Fruit fly (Drosophila melanogaster) whole organism, embryonic: Measurements from ENCODE around the gene CG31121.
A peak's percentile ranks its signal among the peaks of the same experiment; 100 is the strongest.

Source experiments
- Atf3 ChIP-seq: fragments of 200-800 bp; sonication (Bioruptor generic); optimal IDR thresholded peaks from 3 replicates; lab custom pipeline; 2016; ENCODE audit warnings: missing biosample characterization, missing genetic modification characterization
- Blimp-1 ChIP-seq: fragments of 200-800 bp; sonication (Bioruptor generic); optimal IDR thresholded peaks from 3 replicates; lab custom pipeline; 2018; ENCODE audit warnings: missing biosample characterization, missing genetic modification characterization, mild to moderate bottlenecking, moderate library complexity, missing genetic modification reagents
- C15 ChIP-seq: fragments of 200-800 bp; sonication (Bioruptor generic); IDR thresholded peaks from 3 replicates; pipeline ENCODE4 v1.3.6; 2022; ENCODE audit warnings: missing biosample characterization, missing genetic modification characterization
- CG10209 ChIP-seq: fragments of 200-800 bp; sonication (Bioruptor generic); optimal IDR thresholded peaks from 3 replicates; lab custom pipeline; 2017; ENCODE audit warnings: missing biosample characterization, mild to moderate bottlenecking, missing genetic modification characterization, missing genetic modification reagents
- CG10274 ChIP-seq: fragments of 200-800 bp; sonication (Bioruptor generic); optimal IDR thresholded peaks from 3 replicates; lab custom pipeline; 2017; ENCODE audit warnings: missing biosample characterization, mild to moderate bottlenecking, missing genetic modification characterization
- CG10654 ChIP-seq: fragments of 200-800 bp; sonication (Bioruptor generic); optimal IDR thresholded peaks from 2 replicates; lab custom pipeline; 2016; ENCODE audit warnings: missing biosample characterization, missing genetic modification characterization
- CG11093 ChIP-seq: fragments of 200-800 bp; sonication (Bioruptor generic); IDR thresholded peaks from 3 replicates; pipeline ENCODE4 v1.3.6; 2022; ENCODE audit warnings: missing biosample characterization, missing genetic modification characterization
- CG11504 ChIP-seq: fragments of 200-800 bp; sonication (Bioruptor generic); optimal IDR thresholded peaks from 3 replicates; lab custom pipeline; 2019; ENCODE audit warnings: missing biosample characterization, mild to moderate bottlenecking, missing genetic modification characterization, moderate library complexity
- CG12236 ChIP-seq: fragments of 200-800 bp; sonication (Bioruptor generic); optimal IDR thresholded peaks from 2 replicates; lab custom pipeline; 2016; ENCODE audit warnings: missing biosample characterization, missing genetic modification characterization
- CG17612 ChIP-seq: fragments of 200-800 bp; sonication (Bioruptor generic); IDR thresholded peaks from 2 replicates; pipeline ENCODE4 v1.3.6; 2022; ENCODE audit warnings: missing biosample characterization, missing genetic modification characterization
- CG17912 ChIP-seq: fragments of 200-800 bp; sonication (Bioruptor generic); optimal IDR thresholded peaks from 2 replicates; lab custom pipeline; 2018; ENCODE audit warnings: missing biosample characterization, mild to moderate bottlenecking, missing genetic modification characterization
- CG2129 ChIP-seq: fragments of 200-800 bp; sonication (Bioruptor generic); IDR thresholded peaks from 2 replicates; pipeline ENCODE4 v1.3.6; 2022; ENCODE audit warnings: missing biosample characterization, missing genetic modification characterization; ENCODE audit not compliant: partially characterized antibody
- CG2202 ChIP-seq: fragments of 200-800 bp; sonication (Bioruptor generic); optimal IDR thresholded peaks from 2 replicates; lab custom pipeline; 2018; ENCODE audit warnings: missing biosample characterization, mild to moderate bottlenecking, missing genetic modification characterization
- CG31441 ChIP-seq: fragments of 200-800 bp; sonication (Bioruptor generic); IDR thresholded peaks from 2 replicates; pipeline ENCODE4 v1.3.6; 2022; ENCODE audit warnings: missing biosample characterization, missing genetic modification characterization
- CG3163 ChIP-seq: fragments of 200-800 bp; sonication (Bioruptor generic); optimal IDR thresholded peaks from 3 replicates; lab custom pipeline; 2016; ENCODE audit warnings: missing biosample characterization, missing genetic modification characterization
- CG3281 ChIP-seq: fragments of 200-800 bp; sonication (Bioruptor generic); optimal IDR thresholded peaks from 3 replicates; lab custom pipeline; 2017; ENCODE audit warnings: missing biosample characterization, mild to moderate bottlenecking, missing genetic modification characterization
- CG34376 ChIP-seq: fragments of 200-800 bp; sonication (Bioruptor generic); optimal IDR thresholded peaks from 2 replicates; lab custom pipeline; 2018; ENCODE audit warnings: missing biosample characterization, mild to moderate bottlenecking, missing genetic modification characterization
- CG4282 ChIP-seq: fragments of 200-800 bp; sonication (Bioruptor generic); optimal IDR thresholded peaks from 2 replicates; lab custom pipeline; 2016; ENCODE audit warnings: missing biosample characterization, missing genetic modification characterization
- CG4328 ChIP-seq: fragments of 200-800 bp; sonication (Bioruptor generic); optimal IDR thresholded peaks from 3 replicates; lab custom pipeline; 2017; ENCODE audit warnings: missing biosample characterization, missing genetic modification reagents, missing genetic modification characterization
- CG4404 ChIP-seq: fragments of 200-800 bp; sonication (Bioruptor generic); IDR thresholded peaks from 2 replicates; pipeline ENCODE4 v1.3.6; 2022; ENCODE audit warnings: missing biosample characterization, missing genetic modification characterization
- CG6765 ChIP-seq: fragments of 200-800 bp; sonication (Bioruptor generic); optimal IDR thresholded peaks from 3 replicates; lab custom pipeline; 2017; ENCODE audit warnings: missing biosample characterization, mild to moderate bottlenecking, missing genetic modification characterization
- CG7357 ChIP-seq: fragments of 200-800 bp; sonication (Bioruptor generic); IDR thresholded peaks from 3 replicates; pipeline ENCODE4 v1.3.6; 2022; ENCODE audit warnings: missing biosample characterization, missing genetic modification characterization
- CG7372 ChIP-seq: fragments of 200-800 bp; sonication (Bioruptor generic); IDR thresholded peaks from 2 replicates; pipeline ENCODE4 v1.3.6; 2022; ENCODE audit warnings: missing biosample characterization, missing genetic modification characterization
- CG8089 ChIP-seq: fragments of 200-800 bp; sonication (Bioruptor generic); optimal IDR thresholded peaks from 3 replicates; lab custom pipeline; 2016; ENCODE audit warnings: missing biosample characterization, missing genetic modification characterization
- CG8281 ChIP-seq: fragments of 200-800 bp; sonication (Bioruptor generic); optimal IDR thresholded peaks from 2 replicates; lab custom pipeline; 2018; ENCODE audit warnings: missing biosample characterization, mild to moderate bottlenecking, missing genetic modification characterization, moderate library complexity
- CG8359 ChIP-seq: fragments of 200-800 bp; sonication (Bioruptor generic); optimal IDR thresholded peaks from 2 replicates; lab custom pipeline; 2017; ENCODE audit warnings: missing biosample characterization, mild to moderate bottlenecking, missing genetic modification characterization, borderline replicate concordance
- CG8765 ChIP-seq: fragments of 200-800 bp; sonication (Bioruptor generic); IDR thresholded peaks from 2 replicates; pipeline ENCODE4 v1.3.6; 2022; ENCODE audit warnings: missing biosample characterization, missing genetic modification characterization
- Dek ChIP-seq: fragments of 200-800 bp; sonication (Bioruptor generic); optimal IDR thresholded peaks from 3 replicates; lab custom pipeline; 2019; ENCODE audit warnings: missing biosample characterization, mild to moderate bottlenecking, missing genetic modification characterization, moderate library complexity
- E2f1 ChIP-seq: fragments of 200-800 bp; sonication (Bioruptor generic); IDR thresholded peaks from 2 replicates; pipeline ENCODE4 v1.3.6; 2022; ENCODE audit warnings: missing biosample characterization, missing genetic modification characterization
- ERR ChIP-seq: fragments of 200-800 bp; sonication (Bioruptor generic); optimal IDR thresholded peaks from 2 replicates; lab custom pipeline; 2016; ENCODE audit warnings: missing biosample characterization, missing genetic modification characterization
- Ets65A ChIP-seq: fragments of 200-800 bp; sonication (Bioruptor generic); peaks from one replicate; lab custom pipeline; 2016; ENCODE audit warnings: missing biosample characterization, missing genetic modification characterization
- Gug ChIP-seq: fragments of 200-800 bp; sonication (Bioruptor generic); IDR thresholded peaks from 4 replicates; pipeline ENCODE4 v1.3.6; 2022; ENCODE audit warnings: missing biosample characterization, missing genetic modification characterization
- Jarid2 ChIP-seq: fragments of 200-800 bp; sonication (Bioruptor generic); optimal IDR thresholded peaks from 3 replicates; lab custom pipeline; 2017; ENCODE audit warnings: mild to moderate bottlenecking, missing biosample characterization, missing genetic modification reagents, missing genetic modification characterization
- NC2α ChIP-seq: fragments of 200-800 bp; sonication (Bioruptor generic); optimal IDR thresholded peaks from 2 replicates; lab custom pipeline; 2016; ENCODE audit warnings: missing biosample characterization, missing genetic modification characterization
- NK7.1 ChIP-seq: fragments of 200-800 bp; sonication (Bioruptor generic); optimal IDR thresholded peaks from 3 replicates; lab custom pipeline; 2016; ENCODE audit warnings: missing biosample characterization, missing genetic modification characterization
- Ravus ChIP-seq: fragments of 200-800 bp; sonication (Bioruptor generic); IDR thresholded peaks from 2 replicates; pipeline ENCODE4 v1.3.6; 2022; ENCODE audit warnings: missing biosample characterization, missing genetic modification characterization
- Sry-δ ChIP-seq: fragments of 200-800 bp; sonication (Bioruptor generic); optimal IDR thresholded peaks from 2 replicates; lab custom pipeline; 2016; ENCODE audit warnings: missing biosample characterization, missing genetic modification characterization
- Taf1 ChIP-seq: fragments of 200-800 bp; sonication (Bioruptor generic); IDR thresholded peaks from 2 replicates; pipeline ENCODE4 v1.3.6; 2022; ENCODE audit warnings: missing biosample characterization, missing genetic modification characterization
- ab ChIP-seq: fragments of 200-800 bp; sonication (Bioruptor generic); optimal IDR thresholded peaks from 2 replicates; lab custom pipeline; 2016; ENCODE audit warnings: missing biosample characterization, missing genetic modification characterization
- ase ChIP-seq: fragments of 200-800 bp; sonication (Bioruptor generic); IDR thresholded peaks from 3 replicates; pipeline ENCODE4 v1.3.6; 2022; ENCODE audit warnings: missing biosample characterization, missing genetic modification characterization
- bcd ChIP-seq: fragments of 200-800 bp; sonication (Bioruptor generic); optimal IDR thresholded peaks from 2 replicates; lab custom pipeline; 2017; ENCODE audit warnings: missing biosample characterization, mild to moderate bottlenecking, missing genetic modification characterization
- bsh ChIP-seq, 2 experiments: fragments of 200-800 bp; sonication (Bioruptor generic); optimal IDR thresholded peaks; 2 replicates each; lab custom pipeline; 2017 to 2018; ENCODE audit warnings: mild to moderate bottlenecking in 2 of 2, missing biosample characterization in 2 of 2, missing genetic modification characterization in 2 of 2, moderate library complexity in 1 of 2
- cas ChIP-seq: fragments of 200-800 bp; sonication (Bioruptor generic); IDR thresholded peaks from 2 replicates; pipeline ENCODE4 v1.3.6; 2022; ENCODE audit warnings: missing biosample characterization, missing genetic modification characterization
- fd102C ChIP-seq: fragments of 200-800 bp; sonication (Bioruptor generic); optimal IDR thresholded peaks from 2 replicates; lab custom pipeline; 2018; ENCODE audit warnings: missing biosample characterization, mild to moderate bottlenecking, missing genetic modification characterization, moderate library complexity
- jigr1 ChIP-seq: fragments of 200-800 bp; sonication (Bioruptor generic); IDR thresholded peaks from 3 replicates; pipeline ENCODE4 v1.3.6; 2022; ENCODE audit warnings: missing biosample characterization, missing genetic modification characterization
- nerfin-1 ChIP-seq: fragments of 200-800 bp; sonication (Bioruptor generic); optimal IDR thresholded peaks from 3 replicates; lab custom pipeline; 2019; ENCODE audit warnings: missing biosample characterization, mild to moderate bottlenecking, missing genetic modification characterization, moderate library complexity
- pan ChIP-seq, 4 experiments: fragments of >200 bp in 3 of 4; fragments of 200-800 bp in 1 of 4; sonication (Bioruptor generic) in 1 of 4; optimal IDR thresholded peaks in 3 of 4; IDR thresholded peaks in 1 of 4; 2 replicates each; pipeline versions ENCODE4 v1.3.6 to Lab custom; 2017 to 2022; ENCODE audit warnings: missing biosample characterization in 2 of 4, missing genetic modification characterization in 2 of 4, mixed read lengths in 1 of 4
- ssp ChIP-seq: fragments of 200-800 bp; sonication (Bioruptor generic); IDR thresholded peaks from 2 replicates; pipeline ENCODE4 v1.3.6; 2022; ENCODE audit warnings: missing biosample characterization, missing genetic modification characterization

The CG31121 gene

DNA sequence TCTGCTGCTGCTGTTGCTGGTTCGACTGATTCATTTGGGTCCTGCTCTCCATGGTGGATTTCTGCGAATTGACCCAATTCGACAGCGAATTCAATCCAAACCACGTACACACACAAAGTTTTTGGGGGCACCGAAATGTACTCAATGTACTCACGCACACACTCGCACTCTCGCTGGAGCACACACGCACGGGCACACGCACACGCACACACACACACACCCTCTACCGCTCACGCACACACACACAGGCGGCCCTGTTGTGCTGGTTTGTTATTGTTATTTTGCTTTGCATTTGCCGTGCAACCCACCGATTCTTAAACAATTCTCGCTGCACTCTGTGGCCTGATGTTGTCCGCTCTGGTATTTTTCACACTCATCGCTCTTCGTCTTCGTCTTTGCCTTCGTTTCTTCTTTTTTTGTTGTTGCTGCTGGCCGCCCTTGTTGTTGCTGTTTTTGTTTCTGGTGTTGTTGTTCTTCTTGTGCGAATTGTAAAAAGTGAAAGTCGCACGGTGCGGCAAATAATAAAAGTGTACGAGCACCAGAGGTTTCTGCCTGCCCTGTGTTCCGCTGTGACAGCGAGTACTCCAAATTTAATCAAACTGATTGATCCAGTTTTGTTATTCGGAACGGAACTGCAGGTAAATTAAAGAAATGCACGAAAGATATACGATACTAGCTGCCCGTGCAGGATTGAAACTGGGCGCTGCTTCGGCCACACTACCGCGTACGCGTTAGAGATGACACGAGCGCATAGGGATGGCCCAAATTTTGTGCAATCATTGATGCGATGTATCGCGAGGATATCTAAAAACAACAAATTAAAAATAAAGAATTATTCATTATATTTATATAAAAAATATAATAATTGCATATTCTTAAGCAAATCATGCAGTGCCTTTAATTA lies 18.2 kb downstream of the CG31121 start, which contains the start of gene CG3744 (continued):
- peak; percentile 92 for TF ChIP-seq CG8765
- peak; percentile 99 for TF ChIP-seq Ets65A (GFP tag; lab: Kevin White, UChicago)
- peak; percentile 88 for TF ChIP-seq C15
- peak; percentile 66 for TF ChIP-seq ab (GFP tag; lab: Kevin White, UChicago)
- no peak for TF ChIP-seq fd102C (GFP tag; lab: Kevin White, UChicago)
- TF ChIP-seq nerfin-1 (tag; lab: Kevin White, UChicago) = peak; percentile 80
- peak; percentile 93 for TF ChIP-seq CG7372
- TF ChIP-seq CG4328 (GFP tag; lab: Kevin White, UChicago) = peak; percentile 85
- TF ChIP-seq Gug (GFP tag; lab: Robert Waterston, UW) = peak; percentile 98
- TF ChIP-seq CG10274 (GFP tag; lab: Kevin White, UChicago) = peak; percentile 57
- peak; percentile 61 for TF ChIP-seq ERR (GFP tag; lab: Kevin White, UChicago)
- peak; percentile 27 for TF ChIP-seq CG3163 (GFP tag; lab: Kevin White, UChicago)
- peak; percentile 75 for TF ChIP-seq Ravus (GFP tag; lab: Robert Waterston, UW)
- peak; percentile 67 for TF ChIP-seq CG8281
- peak; percentile 87 for TF ChIP-seq CG17612 (GFP tag; lab: Robert Waterston, UW)
- peak; percentile 74 for TF ChIP-seq CG34376
- peak; percentile 56 for TF ChIP-seq CG17912 (GFP tag; lab: Kevin White, UChicago)
- TF ChIP-seq CG31441 (GFP tag; lab: Robert Waterston, UW) = peak; percentile 89
- peak; percentile 55 for TF ChIP-seq CG8359 (GFP tag; lab: Kevin White, UChicago)
- TF ChIP-seq bcd (GFP tag; lab: Kevin White, UChicago) = peak; percentile 91
- TF ChIP-seq cas (GFP tag; lab: Robert Waterston, UW) = peak; percentile 91
- TF ChIP-seq Blimp-1 (GFP tag; lab: Kevin White, UChicago) = peak; percentile 95
- TF ChIP-seq CG2202 (tag; lab: Kevin White, UChicago) = peak; percentile 57
- peak; percentile 90 for TF ChIP-seq CG3281
- TF ChIP-seq NK7.1 (GFP tag; lab: Kevin White, UChicago) = peak; percentile 24
- TF ChIP-seq CG12236 (GFP tag; lab: Kevin White, UChicago) = no peak
- TF ChIP-seq Sry-δ (GFP tag; lab: Kevin White, UChicago) = peak; percentile 92
- TF ChIP-seq CG4404 (GFP tag; lab: Robert Waterston, UW) = peak; percentile 89
- TF ChIP-seq CG4282 (GFP tag; lab: Kevin White, UChicago) = no peak
- peak; percentile 88 for TF ChIP-seq CG11504 (tag; lab: Kevin White, UChicago)
- peak; percentile 81; the same call in 2 of the 3 replicates for TF ChIP-seq jigr1 (GFP tag; lab: Robert Waterston, UW)
- TF ChIP-seq Dek (tag; lab: Kevin White, UChicago) = peak; percentile 95
- peak; percentile 79 for TF ChIP-seq CG7357 (GFP tag; lab: Robert Waterston, UW)
- peak; percentile 91 for TF ChIP-seq CG10209 (GFP tag; lab: Kevin White, UChicago)
- TF ChIP-seq CG10654 (GFP tag; lab: Kevin White, UChicago) = peak; percentile 89
- peak; percentile 7 to 86 for TF ChIP-seq bsh (GFP tag; optimal IDR thresholded peaks at IDR 0.05; lab: Kevin White, UChicago)
- peak; percentile 95 for TF ChIP-seq ase (GFP tag; lab: Robert Waterston, UW)
- TF ChIP-seq CG11093 (GFP tag; lab: Robert Waterston, UW) = peak; percentile 83
- TF ChIP-seq Atf3 (GFP tag; lab: Kevin White, UChicago) = peak; percentile 53
- TF ChIP-seq NC2α (GFP tag; lab: Kevin White, UChicago) = peak; percentile 45
- peak; percentile 87 for TF ChIP-seq Taf1 (GFP tag; lab: Robert Waterston, UW)
- peak; percentile 94 for TF ChIP-seq CG2129 (GFP tag; lab: Robert Waterston, UW)
- TF ChIP-seq pan (optimal IDR thresholded peaks at IDR 0.05; lab: Kevin White, UChicago) = no peak
- TF ChIP-seq pan (GFP tag; optimal IDR thresholded peaks at IDR 0.05 in 1 of 2, IDR thresholded peaks at IDR 0.05 in 1 of 2) = peak in 1 of 2 experiments; percentile 95
- peak; percentile 86 for TF ChIP-seq ssp (GFP tag; lab: Robert Waterston, UW)
- TF ChIP-seq Jarid2 = peak; percentile 55
- TF ChIP-seq E2f1 = peak; percentile 88
- TF ChIP-seq CG6765 (GFP tag; lab: Kevin White, UChicago) = peak; percentile 61
- TF ChIP-seq CG8089 (GFP tag; lab: Kevin White, UChicago) = peak; percentile 64
